Fruit fly (Drosophila melanogaster): ENCODE measurements around the gene CG13398.
A peak's percentile ranks its signal among the peaks of the same experiment; 100 is the strongest.

Gene CG13398

DNA sequence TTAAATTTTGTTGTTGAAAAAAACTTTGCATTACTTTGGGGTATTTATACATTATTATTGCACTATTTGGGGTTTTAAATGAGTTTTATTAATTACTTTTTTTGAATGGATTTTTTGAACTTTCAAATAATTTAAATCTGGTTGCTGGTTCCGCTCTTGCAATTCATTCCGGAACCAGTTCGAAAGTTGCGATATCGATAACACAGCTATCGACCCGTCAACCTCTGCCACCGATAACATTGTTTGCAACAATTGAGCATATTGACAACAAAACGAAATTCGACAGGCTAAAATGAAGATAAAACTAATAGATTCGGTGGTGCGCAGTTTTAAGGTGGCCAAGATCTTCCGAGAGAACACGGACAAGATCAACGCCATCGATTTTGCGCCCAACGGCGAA lies 40.8 kb downstream of the CG13398 start, which contains the start of gene Wdr82 (continued):
- TF ChIP-seq CG42726 (GFP tag; IDR thresholded peaks at IDR 0.05; ENCODE audit: partially characterized antibody): no peak
- TF ChIP-seq Dll (GFP tag; IDR thresholded peaks at IDR 0.05; ENCODE audit: partially characterized antibody): peak; percentile 77
- TF ChIP-seq CG33557 (GFP tag; optimal IDR thresholded peaks at IDR 0.05): no peak
- no peak for TF ChIP-seq Mes4 (GFP tag; optimal IDR thresholded peaks at IDR 0.05)
- no peak for TF ChIP-seq Nf-YB (GFP tag; optimal IDR thresholded peaks at IDR 0.05)
- peak; percentile 100 for TF ChIP-seq CG15514 (GFP tag; optimal IDR thresholded peaks at IDR 0.05)
- no peak for TF ChIP-seq CG4707 (GFP tag; optimal IDR thresholded peaks at IDR 0.05)
- TF ChIP-seq corto (GFP tag; optimal IDR thresholded peaks at IDR 0.05): no peak
- TF ChIP-seq CG3847 (GFP tag; IDR thresholded peaks at IDR 0.05): no peak
- peak; percentile 65 for TF ChIP-seq vnd (GFP tag; IDR thresholded peaks at IDR 0.05; ENCODE audit: partially characterized antibody)
- no peak for TF ChIP-seq pnt (GFP tag; optimal IDR thresholded peaks at IDR 0.05)
- TF ChIP-seq TFAM (GFP tag; optimal IDR thresholded peaks at IDR 0.05): no peak
- no peak for TF ChIP-seq CG18619 (GFP tag; optimal IDR thresholded peaks at IDR 0.05)
- no peak for TF ChIP-seq seq (GFP tag; IDR thresholded peaks at IDR 0.05)
- TF ChIP-seq prd (optimal IDR thresholded peaks at IDR 0.05): no peak
- no peak for TF ChIP-seq prd (GFP tag; IDR thresholded peaks at IDR 0.05)
- TF ChIP-seq CG16813 (GFP tag; IDR thresholded peaks at IDR 0.05; ENCODE audit: partially characterized antibody): peak; percentile 69
- no peak for TF ChIP-seq aop (GFP tag; IDR thresholded peaks at IDR 0.05)
- no peak for TF ChIP-seq luna (GFP tag; optimal IDR thresholded peaks at IDR 0.05)
- TF ChIP-seq CG15696 (tag; optimal IDR thresholded peaks at IDR 0.05): no peak
- TF ChIP-seq CG17829 (tag; optimal IDR thresholded peaks at IDR 0.05): peak; percentile 31
- no peak for TF ChIP-seq ara (GFP tag; IDR thresholded peaks at IDR 0.05)
- peak; percentile 70; the same call in 1 of the 3 replicates for TF ChIP-seq CG7963 (GFP tag; IDR thresholded peaks at IDR 0.05; ENCODE audit: partially characterized antibody)
- peak; percentile 47 for TF ChIP-seq Sry-δ (GFP tag; optimal IDR thresholded peaks at IDR 0.05)
- no peak for TF ChIP-seq CG5180 (GFP tag; optimal IDR thresholded peaks at IDR 0.05)
- no peak for TF ChIP-seq kah (GFP tag; optimal IDR thresholded peaks at IDR 0.05)
- no peak for TF ChIP-seq Hey (tag; optimal IDR thresholded peaks at IDR 0.05)
- TF ChIP-seq inv (GFP tag; IDR thresholded peaks at IDR 0.05; ENCODE audit: partially characterized antibody): peak; percentile 36; the same call in 1 of the 2 replicates
- no peak for TF ChIP-seq Atf3 (GFP tag; optimal IDR thresholded peaks at IDR 0.05)
- no peak for TF ChIP-seq eyg (GFP tag; optimal IDR thresholded peaks at IDR 0.05)
- TF ChIP-seq klu (GFP tag; IDR thresholded peaks at IDR 0.05): no peak
- TF ChIP-seq amos (GFP tag; IDR thresholded peaks at IDR 0.05; ENCODE audit: partially characterized antibody): peak; percentile 77
- peak; percentile 61 for TF ChIP-seq CG2116 (GFP tag; optimal IDR thresholded peaks at IDR 0.05)
- TF ChIP-seq CG13424 (tag; optimal IDR thresholded peaks at IDR 0.05): no peak
- TF ChIP-seq ato (GFP tag; IDR thresholded peaks at IDR 0.05; ENCODE audit: partially characterized antibody): peak; percentile 83
- TF ChIP-seq Dref (GFP tag; IDR thresholded peaks at IDR 0.05): peak; percentile 85
- TF ChIP-seq bowl (GFP tag; IDR thresholded peaks at IDR 0.05): no peak
- TF ChIP-seq CG2129 (GFP tag; IDR thresholded peaks at IDR 0.05; ENCODE audit: partially characterized antibody): peak; percentile 55; the same call in 1 of the 2 replicates
- TF ChIP-seq CG12104 (GFP tag; optimal IDR thresholded peaks at IDR 0.05): no peak
- peak; percentile 8 for TF ChIP-seq YL-1 (GFP tag; optimal IDR thresholded peaks at IDR 0.05)
- TF ChIP-seq grau (tag; optimal IDR thresholded peaks at IDR 0.05): peak; percentile 3
- peak; percentile 59; the same call in 1 of the 3 replicates for TF ChIP-seq mld (GFP tag; IDR thresholded peaks at IDR 0.05; ENCODE audit: partially characterized antibody)
- no peak for TF ChIP-seq CG4282 (GFP tag; optimal IDR thresholded peaks at IDR 0.05)
- TF ChIP-seq CG6791 (GFP tag; IDR thresholded peaks at IDR 0.05; ENCODE audit: partially characterized antibody): peak; percentile 81
- TF ChIP-seq ken (GFP tag; IDR thresholded peaks at IDR 0.05): no peak

Data from whole organism, embryonic.